Worm (Caenorhabditis elegans) whole organism, L1 larva: ENCODE results near the gene F57A8.1.
"Not testable (repeated sequence)": the region's sequence is repeated elsewhere in the genome, so short reads cannot be mapped to it uniquely, and the experiment has no call there.

Experiments used
- C16A3.4 ChIP-seq: fragments of 150-350 bp; optimal IDR thresholded peaks from 2 replicates; lab custom pipeline; 2014; ENCODE audit warnings: missing biosample characterization, missing genetic modification characterization
- F16B12.6 ChIP-seq: fragments of 150-350 bp; optimal IDR thresholded peaks from 2 replicates; lab custom pipeline; 2014; ENCODE audit warnings: missing biosample characterization, missing genetic modification characterization
- Y116A8C.19 ChIP-seq: sonication (generic microtip); optimal IDR thresholded peaks from 2 replicates; lab custom pipeline; 2016; ENCODE audit warnings: missing compliant biosample characterization, missing genetic modification characterization, borderline replicate concordance
- alr-1 ChIP-seq: fragments of 200-800 bp; sonication (Bioruptor generic); optimal IDR thresholded peaks from 2 replicates; lab custom pipeline; 2018; ENCODE audit warnings: borderline replicate concordance, mild to moderate bottlenecking, missing genetic modification characterization, missing compliant biosample characterization
- blmp-1 ChIP-seq: fragments of 150-350 bp; optimal IDR thresholded peaks from 2 replicates; lab custom pipeline; 2014; ENCODE audit warnings: missing biosample characterization, missing genetic modification characterization
- ceh-88 ChIP-seq: fragments of 200-800 bp; sonication (Bioruptor generic); IDR thresholded peaks from 2 replicates; pipeline ENCODE4 v1.3.6; 2022; ENCODE audit warnings: missing genetic modification characterization, missing compliant biosample characterization
- ces-1 ChIP-seq: fragments of 150-350 bp; optimal IDR thresholded peaks from 2 replicates; lab custom pipeline; 2014; ENCODE audit warnings: missing biosample characterization, missing genetic modification reagents, missing genetic modification characterization
- dpl-1 ChIP-seq, 3 experiments: fragments of 150-350 bp in 2 of 3; sonication (generic microtip) in 1 of 3; optimal IDR thresholded peaks; 2 replicates each; lab custom pipeline; 2014 to 2017; ENCODE audit warnings: missing biosample characterization in 3 of 3, missing genetic modification characterization in 3 of 3, missing genetic modification reagents in 3 of 3
- efl-1 ChIP-seq, 4 experiments: fragments of 150-350 bp; optimal IDR thresholded peaks in 3 of 4; peaks in 1 of 4; 1 replicate in 1 of 4; 2 replicates in 3 of 4; lab custom pipeline; 2014; ENCODE audit warnings: missing biosample characterization in 2 of 4, missing genetic modification characterization in 2 of 4, missing genetic modification reagents in 2 of 4
- fkh-10 ChIP-seq: sonication (generic microtip); optimal IDR thresholded peaks from 2 replicates; lab custom pipeline; 2017; ENCODE audit warnings: missing biosample characterization, missing genetic modification reagents, missing genetic modification characterization
- fkh-8 ChIP-seq: sonication (generic microtip); optimal IDR thresholded peaks from 2 replicates; lab custom pipeline; 2016; ENCODE audit warnings: mild to moderate bottlenecking, missing genetic modification characterization, missing compliant biosample characterization
- grh-1 ChIP-seq: fragments of 200-800 bp; sonication (Bioruptor generic); IDR thresholded peaks from 2 replicates; pipeline ENCODE4 v1.3.6; 2022; ENCODE audit warnings: missing genetic modification reagents, missing genetic modification characterization, missing compliant biosample characterization
- hlh-4 ChIP-seq: sonication (generic microtip); optimal IDR thresholded peaks from 2 replicates; lab custom pipeline; 2016; ENCODE audit warnings: mild to moderate bottlenecking, missing genetic modification characterization, missing compliant biosample characterization
- isw-1 ChIP-seq: fragments of 200-800 bp; sonication (Bioruptor generic); IDR thresholded peaks from 2 replicates; pipeline ENCODE4 v1.3.6; 2022; ENCODE audit warnings: missing genetic modification characterization, missing compliant biosample characterization
- jun-1 ChIP-seq: fragments of 150-350 bp; optimal IDR thresholded peaks from 2 replicates; lab custom pipeline; 2014; ENCODE audit warnings: missing biosample characterization, missing genetic modification reagents, missing genetic modification characterization
- lin-13 ChIP-seq: fragments of 150-350 bp; optimal IDR thresholded peaks from 2 replicates; lab custom pipeline; 2014; ENCODE audit warnings: missing biosample characterization, missing genetic modification reagents, missing genetic modification characterization
- lin-14 ChIP-seq: fragments of 200-800 bp; sonication (Bioruptor generic); optimal IDR thresholded peaks from 2 replicates; lab custom pipeline; 2018; ENCODE audit warnings: mild to moderate bottlenecking, missing genetic modification characterization, moderate library complexity, missing compliant biosample characterization
- lin-15B ChIP-seq: fragments of 150-350 bp; sonication (generic microtip); optimal IDR thresholded peaks from 3 replicates; lab custom pipeline; 2014; ENCODE audit warnings: missing biosample characterization, missing genetic modification characterization
- lir-3 ChIP-seq: sonication (generic microtip); optimal IDR thresholded peaks from 2 replicates; lab custom pipeline; 2016; ENCODE audit warnings: mild to moderate bottlenecking, missing genetic modification characterization, moderate library complexity, missing compliant biosample characterization; ENCODE audit not compliant: poor library complexity
- lsy-2 ChIP-seq, 2 experiments: fragments of 150-350 bp; optimal IDR thresholded peaks; 2 replicates each; lab custom pipeline; 2014; ENCODE audit warnings: missing biosample characterization in 2 of 2, missing genetic modification characterization in 2 of 2
- mef-2 ChIP-seq: fragments of 150-350 bp; optimal IDR thresholded peaks from 2 replicates; lab custom pipeline; 2014; ENCODE audit warnings: missing biosample characterization, missing genetic modification characterization
- mep-1 ChIP-seq: fragments of 150-350 bp; optimal IDR thresholded peaks from 2 replicates; lab custom pipeline; 2014; ENCODE audit warnings: missing biosample characterization, missing genetic modification characterization
- nhr-19 ChIP-seq: fragments of 200-800 bp; sonication (Bioruptor generic); conservative IDR thresholded peaks from 2 replicates; pipeline ENCODE4 v1.3.6; 2022; ENCODE audit warnings: missing genetic modification characterization, missing compliant biosample characterization
- nhr-20 ChIP-seq: sonication (generic microtip); optimal IDR thresholded peaks from 2 replicates; lab custom pipeline; 2016; ENCODE audit warnings: mild to moderate bottlenecking, missing genetic modification characterization, missing compliant biosample characterization
- nhr-47 ChIP-seq: sonication (generic microtip); optimal IDR thresholded peaks from 2 replicates; lab custom pipeline; 2016; ENCODE audit warnings: mild to moderate bottlenecking, missing genetic modification characterization, moderate library complexity, missing compliant biosample characterization
- nhr-71 ChIP-seq: sonication (generic microtip); optimal IDR thresholded peaks from 2 replicates; lab custom pipeline; 2016; ENCODE audit warnings: mild to moderate bottlenecking, missing genetic modification characterization, moderate library complexity, missing compliant biosample characterization
- nhr-76 ChIP-seq: sonication (generic microtip); optimal IDR thresholded peaks from 2 replicates; lab custom pipeline; 2017; ENCODE audit warnings: missing biosample characterization, missing genetic modification characterization
- nhr-77 ChIP-seq: fragments of 150-350 bp; optimal IDR thresholded peaks from 2 replicates; lab custom pipeline; 2014; ENCODE audit warnings: missing biosample characterization, missing genetic modification characterization
- nhr-84 ChIP-seq: sonication (generic microtip); optimal IDR thresholded peaks from 2 replicates; lab custom pipeline; 2017; ENCODE audit warnings: missing biosample characterization, missing genetic modification characterization
- nhr-85 ChIP-seq: sonication (generic microtip); peaks from one replicate; lab custom pipeline; 2016; ENCODE audit warnings: missing genetic modification characterization, inconsistent platforms, missing compliant biosample characterization
- pag-3 ChIP-seq: sonication (generic microtip); optimal IDR thresholded peaks from 2 replicates; lab custom pipeline; 2017; ENCODE audit warnings: missing genetic modification characterization, mild to moderate bottlenecking, missing compliant biosample characterization, antibody characterized with exemption, borderline replicate concordance; ENCODE audit not compliant: insufficient read depth
- rnt-1 ChIP-seq: sonication (generic microtip); optimal IDR thresholded peaks from 2 replicates; lab custom pipeline; 2016; ENCODE audit warnings: mild to moderate bottlenecking, missing genetic modification characterization, moderate library complexity, missing compliant biosample characterization
- skn-1 ChIP-seq: fragments of 150-350 bp; optimal IDR thresholded peaks from 2 replicates; lab custom pipeline; 2014; ENCODE audit warnings: missing biosample characterization, missing genetic modification characterization
- snu-23 ChIP-seq: sonication (generic microtip); optimal IDR thresholded peaks from 2 replicates; lab custom pipeline; 2016; ENCODE audit warnings: missing genetic modification characterization, missing compliant biosample characterization
- sox-4 ChIP-seq: sonication (generic microtip); optimal IDR thresholded peaks from 2 replicates; lab custom pipeline; 2016; ENCODE audit warnings: missing genetic modification characterization, missing compliant biosample characterization
- swsn-7 ChIP-seq: sonication (generic microtip); optimal IDR thresholded peaks from 2 replicates; lab custom pipeline; 2016; ENCODE audit warnings: missing genetic modification characterization, missing compliant biosample characterization
- unc-30 ChIP-seq: sonication (generic microtip); optimal IDR thresholded peaks from 2 replicates; lab custom pipeline; 2017; ENCODE audit warnings: missing biosample characterization, missing genetic modification characterization
- unc-98 ChIP-seq: fragments of 200-800 bp; sonication (Bioruptor generic); IDR thresholded peaks from 2 replicates; pipeline ENCODE4 v1.3.6; 2022; ENCODE audit warnings: missing genetic modification characterization, missing compliant biosample characterization
- vab-15 ChIP-seq: sonication (generic microtip); optimal IDR thresholded peaks from 2 replicates; lab custom pipeline; 2017; ENCODE audit warnings: missing genotype, mild to moderate bottlenecking, missing genetic modification characterization, missing compliant biosample characterization
- xbp-1 ChIP-seq: sonication (generic microtip); optimal IDR thresholded peaks from 2 replicates; lab custom pipeline; 2016; ENCODE audit warnings: missing genetic modification characterization, missing compliant biosample characterization
- ztf-11 ChIP-seq, 2 experiments: sonication (generic microtip); optimal IDR thresholded peaks; 2 replicates each; lab custom pipeline; 2016 to 2017; ENCODE audit warnings: missing genetic modification characterization in 2 of 2, missing biosample characterization in 1 of 2, missing compliant biosample characterization in 1 of 2

Gene F57A8.1

ce11 chrV:10049192-10049816 lies 12.2 kb downstream of the F57A8.1 start:
- TF ChIP-seq isw-1 (GFP tag; lab: Robert Waterston, UW) (peak; percentile 12; the same call in 1 of the 2 replicates), efl-1 (GFP tag; optimal IDR thresholded peaks at IDR 0.05 in 1 of 2; lab: Kevin White, UChicago) (peak in 1 of 2 experiments; percentile 78), nhr-19 (GFP tag; lab: Robert Waterston, UW) (peak; percentile 42), grh-1 (GFP tag; lab: Robert Waterston, UW) (peak; percentile 74)
- TF ChIP-seq efl-1 (optimal IDR thresholded peaks at IDR 0.05; lab: Kevin White, UChicago) = not testable (repeated sequence)

- TF ChIP-seq vab-15 (no peak), lir-3 (tag; lab: Kevin White, UChicago) (no peak)
- TF ChIP-seq, all 84 proteins: peak for 0
Measured at ce11 chrV:10051855-10052254, 14.7 kb downstream of the F57A8.1 start, which contains the start of gene str-118. str-118 (plus strand) TSS chrV:10052155.

ce11 chrV:10054872-10055271 lies 17.7 kb downstream of the F57A8.1 start, which contains the start of gene yif-1:
yif-1 (minus strand) TSS chrV:10054913.
- TF ChIP-seq nhr-84 (tag; lab: Kevin White, UChicago) (no peak), mep-1 (tag; lab: Kevin White, UChicago) (peak; percentile 58), nhr-20 (tag; lab: Kevin White, UChicago) (peak; percentile 15), snu-23 (GFP tag; lab: Kevin White, UChicago) (peak; percentile 24), isw-1 (GFP tag; lab: Robert Waterston, UW) (no peak), sox-4 (tag; lab: Kevin White, UChicago) (no peak), skn-1 (tag; lab: Kevin White, UChicago) (peak; percentile 11), dpl-1 (GFP tag; optimal IDR thresholded peaks at IDR 0.05; lab: Kevin White, UChicago) (peak in 2 of 3 experiments; percentile 30 to 54), lsy-2 (tag; optimal IDR thresholded peaks at IDR 0.05; lab: Kevin White, UChicago) (peak; percentile 58 to 93), efl-1 (optimal IDR thresholded peaks at IDR 0.05; lab: Kevin White, UChicago) (peak; percentile 23 to 34), efl-1 (GFP tag; optimal IDR thresholded peaks at IDR 0.05 in 1 of 2; lab: Kevin White, UChicago) (peak; percentile 31 to 90), fkh-8 (tag; lab: Kevin White, UChicago) (no peak), blmp-1 (peak; percentile 19), nhr-47 (no peak), lin-14 (GFP tag; lab: Kevin White, UChicago) (peak; percentile 15), nhr-71 (tag; lab: Kevin White, UChicago) (peak; percentile 43), lin-15B (tag; lab: Kevin White, UChicago) (no peak), F16B12.6 (tag; lab: Kevin White, UChicago) (peak; percentile 82), nhr-76 (no peak), hlh-4 (tag; lab: Kevin White, UChicago) (no peak), Y116A8C.19 (no peak)

ce11 chrV:10058748-10059147 lies 21.6 kb downstream of the F57A8.1 start:
- TF ChIP-seq lin-13 (GFP tag; lab: Kevin White, UChicago) = no peak
- no peak for TF ChIP-seq alr-1 (tag; lab: Kevin White, UChicago)
- TF ChIP-seq jun-1 (tag; lab: Kevin White, UChicago) = no peak
- TF ChIP-seq isw-1 (GFP tag; lab: Robert Waterston, UW) = no peak
- TF ChIP-seq blmp-1 = no peak
- no peak for TF ChIP-seq nhr-19 (GFP tag; lab: Robert Waterston, UW)
- TF ChIP-seq mef-2 (tag; lab: Kevin White, UChicago) = no peak
- TF ChIP-seq nhr-47 = no peak
- no peak for TF ChIP-seq F16B12.6 (tag; lab: Kevin White, UChicago)
- no peak for TF ChIP-seq fkh-10
- TF ChIP-seq ces-1 = no peak
- no peak for TF ChIP-seq sox-4 (tag; lab: Kevin White, UChicago)
- no peak for TF ChIP-seq xbp-1
- TF ChIP-seq, all 84 proteins: peak for 0

- no peak for TF ChIP-seq unc-30 (tag; lab: Kevin White, UChicago)
- TF ChIP-seq Y116A8C.19 = no peak
- TF ChIP-seq swsn-7 (tag; lab: Kevin White, UChicago) = no peak
- peak; percentile 7 for TF ChIP-seq snu-23 (GFP tag; lab: Kevin White, UChicago)
- TF ChIP-seq lsy-2 (tag; optimal IDR thresholded peaks at IDR 0.05; lab: Kevin White, UChicago) = peak in 1 of 2 experiments; percentile 27
- TF ChIP-seq C16A3.4 (tag; lab: Kevin White, UChicago) = no peak
- no peak for TF ChIP-seq nhr-20 (tag; lab: Kevin White, UChicago)
- no peak for TF ChIP-seq nhr-47
- TF ChIP-seq lin-15B (tag; lab: Kevin White, UChicago) = no peak
- no peak for TF ChIP-seq hlh-4 (tag; lab: Kevin White, UChicago)
- TF ChIP-seq nhr-85 (tag; lab: Kevin White, UChicago) = no peak
- TF ChIP-seq rnt-1 = peak; percentile 57
- no peak for TF ChIP-seq ztf-11 (tag; optimal IDR thresholded peaks at IDR 0.05; lab: Kevin White, UChicago)
- no peak for TF ChIP-seq nhr-77 (tag; lab: Kevin White, UChicago)
- TF ChIP-seq pag-3 (tag; lab: Kevin White, UChicago) = peak; percentile 49
- TF ChIP-seq grh-1 (GFP tag; lab: Robert Waterston, UW) = no peak
- no peak for TF ChIP-seq ceh-88 (GFP tag; lab: Robert Waterston, UW)
- TF ChIP-seq unc-98 (GFP tag; lab: Robert Waterston, UW) = no peak
Measured at ce11 chrV:10060039-10060438, 22.9 kb downstream of the F57A8.1 start.
